Fruit fly (Drosophila melanogaster) whole organism, embryonic: Measurements from ENCODE around the gene Eip75B.

Experiments
- Bdp1 ChIP-seq: fragments of 200-800 bp; sonication (Bioruptor generic); optimal IDR thresholded peaks from 3 replicates; lab custom pipeline; 2016; ENCODE audit warnings: missing biosample characterization, missing genetic modification characterization
- CG12769 ChIP-seq: fragments of 200-800 bp; sonication (Bioruptor generic); optimal IDR thresholded peaks from 2 replicates; lab custom pipeline; 2019; ENCODE audit warnings: missing biosample characterization, mild to moderate bottlenecking, missing genetic modification characterization, moderate library complexity
- CG13424 ChIP-seq: fragments of 200-800 bp; sonication (Bioruptor generic); optimal IDR thresholded peaks from 2 replicates; lab custom pipeline; 2019; ENCODE audit warnings: missing biosample characterization, mild to moderate bottlenecking, missing genetic modification characterization, moderate library complexity
- CG14965 ChIP-seq: fragments of 200-800 bp; sonication (Bioruptor generic); optimal IDR thresholded peaks from 2 replicates; lab custom pipeline; 2016; ENCODE audit warnings: missing biosample characterization, missing genetic modification characterization, borderline replicate concordance
- CG16863 ChIP-seq: fragments of 200-800 bp; sonication (Bioruptor generic); optimal IDR thresholded peaks from 3 replicates; lab custom pipeline; 2016; ENCODE audit warnings: missing biosample characterization, missing genetic modification characterization
- CG2875 ChIP-seq: fragments of 200-800 bp; sonication (Bioruptor generic); optimal IDR thresholded peaks from 2 replicates; lab custom pipeline; 2017; ENCODE audit warnings: missing biosample characterization, mild to moderate bottlenecking, missing genetic modification characterization, missing genetic modification reagents
- CG3407 ChIP-seq: fragments of 200-800 bp; sonication (Bioruptor generic); optimal IDR thresholded peaks from 2 replicates; lab custom pipeline; 2018; ENCODE audit warnings: missing biosample characterization, mild to moderate bottlenecking, missing genetic modification characterization
- CG3726 ChIP-seq: fragments of 200-800 bp; sonication (Bioruptor generic); IDR thresholded peaks from 3 replicates; pipeline ENCODE4, ENCODE4 v1.3.6; 2022; ENCODE audit warnings: missing biosample characterization, missing genetic modification characterization
- CG6689 ChIP-seq: fragments of 200-800 bp; sonication (Bioruptor generic); IDR thresholded peaks from 2 replicates; pipeline ENCODE4 v1.3.6; 2022; ENCODE audit warnings: missing biosample characterization, missing genetic modification characterization
- CG7357 ChIP-seq: fragments of 200-800 bp; sonication (Bioruptor generic); IDR thresholded peaks from 3 replicates; pipeline ENCODE4 v1.3.6; 2022; ENCODE audit warnings: missing biosample characterization, missing genetic modification characterization
- CG7556 ChIP-seq: fragments of 200-800 bp; sonication (Bioruptor generic); optimal IDR thresholded peaks from 2 replicates; lab custom pipeline; 2017; ENCODE audit warnings: missing biosample characterization, mild to moderate bottlenecking, missing genetic modification characterization
- CHES-1-like ChIP-seq: fragments of 200-800 bp; sonication (Bioruptor generic); optimal IDR thresholded peaks from 2 replicates; lab custom pipeline; 2016; ENCODE audit warnings: missing biosample characterization, missing genetic modification characterization
- CTCF ChIP-seq: fragments of 200-800 bp; sonication (Bioruptor generic); optimal IDR thresholded peaks from 2 replicates; lab custom pipeline; 2017; ENCODE audit warnings: missing biosample characterization, mild to moderate bottlenecking, missing genetic modification characterization, moderate library complexity
- Dip3 ChIP-seq: fragments of 200-800 bp; sonication (Bioruptor generic); optimal IDR thresholded peaks from 3 replicates; lab custom pipeline; 2016; ENCODE audit warnings: missing biosample characterization, missing genetic modification characterization
- Dll ChIP-seq: fragments of 200-800 bp; sonication (Bioruptor generic); IDR thresholded peaks from 4 replicates; pipeline ENCODE4 v1.3.6; 2022; ENCODE audit warnings: missing biosample characterization, missing genetic modification characterization; ENCODE audit not compliant: partially characterized antibody
- Doc2 ChIP-seq: fragments of 200-800 bp; sonication (Bioruptor generic); IDR thresholded peaks from 2 replicates; pipeline ENCODE4 v1.3.6; 2022; ENCODE audit warnings: missing biosample characterization, missing genetic modification characterization
- Drgx ChIP-seq: fragments of 200-800 bp; sonication (Bioruptor generic); IDR thresholded peaks from 2 replicates; pipeline ENCODE4 v1.3.6; 2022; ENCODE audit warnings: missing biosample characterization, missing genetic modification characterization
- E2f2 ChIP-seq: fragments of 200-800 bp; sonication (Bioruptor generic); IDR thresholded peaks from 2 replicates; pipeline ENCODE4 v1.3.6; 2022; ENCODE audit warnings: missing biosample characterization, missing genetic modification characterization
- Hsf ChIP-seq: fragments of 200-800 bp; sonication (Bioruptor generic); optimal IDR thresholded peaks from 3 replicates; lab custom pipeline; 2016; ENCODE audit warnings: missing biosample characterization, missing genetic modification characterization
- MESR4 ChIP-seq: fragments of 200-800 bp; sonication (Bioruptor generic); optimal IDR thresholded peaks from 2 replicates; lab custom pipeline; 2018; ENCODE audit warnings: missing biosample characterization, mild to moderate bottlenecking, missing genetic modification characterization, moderate library complexity
- Optix ChIP-seq: fragments of 200-800 bp; sonication (Bioruptor generic); IDR thresholded peaks from 3 replicates; pipeline ENCODE4 v1.3.6; 2022; ENCODE audit warnings: missing biosample characterization, missing genetic modification characterization
- Pdp1 ChIP-seq, 2 experiments: fragments of 200-800 bp; sonication (Bioruptor generic); optimal IDR thresholded peaks; 3 replicates each; lab custom pipeline; 2016; ENCODE audit warnings: missing biosample characterization in 2 of 2, missing genetic modification characterization in 2 of 2, mild to moderate bottlenecking in 1 of 2, moderate library complexity in 1 of 2
- Ptx1 ChIP-seq: fragments of 200-800 bp; sonication (Bioruptor generic); IDR thresholded peaks from 2 replicates; pipeline ENCODE4 v1.3.6; 2022; ENCODE audit warnings: missing biosample characterization, missing genetic modification characterization
- Tbp ChIP-seq: fragments of >200 bp; optimal IDR thresholded peaks from 2 replicates; lab custom pipeline; 2018; ENCODE audit warnings: missing biosample characterization, missing genetic modification characterization
- Trl ChIP-seq, 3 experiments: fragments of >200 bp in 2 of 3; fragments of 200-800 bp in 1 of 3; sonication (Bioruptor generic) in 1 of 3; optimal IDR thresholded peaks; 2 replicates in 1 of 3; 3 replicates in 2 of 3; lab custom pipeline; 2016 to 2017; ENCODE audit warnings: missing biosample characterization in 1 of 3, missing genetic modification characterization in 1 of 3
- Xrp1 ChIP-seq: fragments of 200-800 bp; sonication (Bioruptor generic); IDR thresholded peaks from 2 replicates; pipeline ENCODE4 v1.3.6; 2022; ENCODE audit warnings: missing biosample characterization, missing genetic modification characterization
- bab2 ChIP-seq: fragments of 200-800 bp; sonication (Bioruptor generic); optimal IDR thresholded peaks from 2 replicates; lab custom pipeline; 2016; ENCODE audit warnings: missing biosample characterization, missing genetic modification characterization
- croc ChIP-seq: fragments of 200-800 bp; sonication (Bioruptor generic); conservative IDR thresholded peaks from 3 replicates; pipeline ENCODE4 v1.3.6; 2022; ENCODE audit warnings: missing biosample characterization, missing genetic modification characterization
- fd102C ChIP-seq: fragments of 200-800 bp; sonication (Bioruptor generic); optimal IDR thresholded peaks from 2 replicates; lab custom pipeline; 2018; ENCODE audit warnings: missing biosample characterization, mild to moderate bottlenecking, missing genetic modification characterization, moderate library complexity
- fd3F ChIP-seq: fragments of 200-800 bp; sonication (Bioruptor generic); optimal IDR thresholded peaks from 2 replicates; lab custom pipeline; 2018; ENCODE audit warnings: missing biosample characterization, mild to moderate bottlenecking, missing genetic modification characterization, moderate library complexity
- ftz-f1 ChIP-seq: fragments of 200-800 bp; sonication (Bioruptor generic); optimal IDR thresholded peaks from 2 replicates; lab custom pipeline; 2016; ENCODE audit warnings: missing biosample characterization, missing genetic modification characterization
- lab ChIP-seq: fragments of 200-800 bp; sonication (Bioruptor generic); optimal IDR thresholded peaks from 3 replicates; lab custom pipeline; 2017; ENCODE audit warnings: missing biosample characterization, missing genetic modification characterization, mild to moderate bottlenecking, moderate library complexity, missing genetic modification reagents
- lov ChIP-seq, 2 experiments: fragments of 200-800 bp in 1 of 2; fragments of >200 bp in 1 of 2; sonication (Bioruptor generic) in 1 of 2; IDR thresholded peaks in 1 of 2; optimal IDR thresholded peaks in 1 of 2; 2 replicates in 1 of 2; 3 replicates in 1 of 2; pipeline versions ENCODE4 v1.3.6 to Lab custom; 2017 to 2022; ENCODE audit warnings: missing biosample characterization in 1 of 2, missing genetic modification characterization in 1 of 2
- org-1 ChIP-seq: fragments of 200-800 bp; sonication (Bioruptor generic); optimal IDR thresholded peaks from 2 replicates; lab custom pipeline; 2017; ENCODE audit warnings: missing biosample characterization, missing genetic modification characterization
- pan ChIP-seq, 4 experiments: fragments of >200 bp in 3 of 4; fragments of 200-800 bp in 1 of 4; sonication (Bioruptor generic) in 1 of 4; optimal IDR thresholded peaks in 3 of 4; IDR thresholded peaks in 1 of 4; 2 replicates each; pipeline versions ENCODE4 v1.3.6 to Lab custom; 2017 to 2022; ENCODE audit warnings: missing biosample characterization in 2 of 4, missing genetic modification characterization in 2 of 4, mixed read lengths in 1 of 4
- pb ChIP-seq: fragments of 200-800 bp; sonication (Bioruptor generic); optimal IDR thresholded peaks from 3 replicates; lab custom pipeline; 2016; ENCODE audit warnings: missing biosample characterization, missing genetic modification characterization
- sens ChIP-seq: fragments of 200-800 bp; sonication (Bioruptor generic); peaks from one replicate; lab custom pipeline; 2016; ENCODE audit warnings: missing biosample characterization, missing genetic modification characterization
- so ChIP-seq: fragments of 200-800 bp; sonication (Bioruptor generic); IDR thresholded peaks from 3 replicates; pipeline ENCODE4 v1.3.6; 2022; ENCODE audit warnings: missing biosample characterization, missing genetic modification characterization
- stwl ChIP-seq: fragments of 200-800 bp; sonication (Bioruptor generic); optimal IDR thresholded peaks from 3 replicates; lab custom pipeline; 2018; ENCODE audit warnings: missing biosample characterization, mild to moderate bottlenecking, missing genetic modification characterization, moderate library complexity
- tap ChIP-seq: fragments of 200-800 bp; optimal IDR thresholded peaks from 3 replicates; lab custom pipeline; 2019; ENCODE audit warnings: missing biosample characterization, mild to moderate bottlenecking, missing genetic modification characterization, moderate library complexity
- tna ChIP-seq: fragments of 200-800 bp; sonication (Bioruptor generic); IDR thresholded peaks from 2 replicates; pipeline ENCODE4 v1.3.6; 2022; ENCODE audit warnings: missing biosample characterization, missing genetic modification characterization; ENCODE audit not compliant: partially characterized antibody
- z ChIP-seq: fragments of 200-800 bp; sonication (Bioruptor generic); IDR thresholded peaks from 3 replicates; pipeline ENCODE4 v1.3.6; 2022; ENCODE audit warnings: missing biosample characterization, missing genetic modification characterization
- zen2 ChIP-seq: fragments of 200-800 bp; sonication (Bioruptor generic); IDR thresholded peaks from 3 replicates; pipeline ENCODE4 v1.3.6; 2022; ENCODE audit warnings: missing biosample characterization, missing genetic modification characterization; ENCODE audit not compliant: partially characterized antibody

The Eip75B gene

DNA sequence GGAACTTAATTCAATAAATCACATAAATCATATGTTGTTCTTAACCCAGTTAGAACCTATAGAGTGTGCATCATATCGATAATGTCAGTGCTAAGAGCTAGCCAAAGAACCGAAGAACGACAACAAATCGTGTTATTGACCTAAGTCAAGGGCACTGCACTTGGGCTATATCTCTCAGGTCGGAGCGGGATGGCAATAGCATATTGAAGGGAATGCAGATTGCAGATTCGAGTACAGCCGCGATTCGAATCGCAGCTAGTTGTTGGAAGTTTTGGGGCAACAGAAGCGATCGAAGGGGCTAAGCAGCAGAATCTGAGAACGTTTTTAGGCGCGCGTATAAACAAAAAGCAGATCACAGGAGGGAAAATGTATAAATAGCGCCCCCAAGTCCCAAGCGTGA is 27.5 kb downstream of the Eip75B start:
- no peak for TF ChIP-seq Bdp1 (GFP tag; lab: Kevin White, UChicago)
- TF ChIP-seq Xrp1 (GFP tag; lab: Robert Waterston, UW), result no peak
- no peak for TF ChIP-seq Dip3 (GFP tag; lab: Kevin White, UChicago)
- TF ChIP-seq Tbp, result no peak
- no peak for TF ChIP-seq CTCF (GFP tag; lab: Kevin White, UChicago)
- TF ChIP-seq Ptx1 (GFP tag; lab: Robert Waterston, UW), result no peak
- TF ChIP-seq org-1, result no peak
- no peak for TF ChIP-seq lov (optimal IDR thresholded peaks at IDR 0.05; lab: Kevin White, UChicago)
- no peak for TF ChIP-seq lov (GFP tag; IDR thresholded peaks at IDR 0.05; lab: Robert Waterston, UW)
- TF ChIP-seq MESR4 (GFP tag; lab: Kevin White, UChicago), result no peak
- TF ChIP-seq so (GFP tag; lab: Robert Waterston, UW), result no peak
- TF ChIP-seq fd102C (GFP tag; lab: Kevin White, UChicago), result no peak
- no peak for TF ChIP-seq croc (GFP tag; lab: Robert Waterston, UW)
- TF ChIP-seq Hsf (GFP tag; lab: Kevin White, UChicago), result no peak
- TF ChIP-seq fd3F (GFP tag; lab: Kevin White, UChicago), result no peak
- no peak for TF ChIP-seq tap (tag; lab: Kevin White, UChicago)
- TF ChIP-seq CG3726 (GFP tag; lab: Robert Waterston, UW), result no peak
- no peak for TF ChIP-seq CG7357
- no peak for TF ChIP-seq Pdp1 (GFP tag; optimal IDR thresholded peaks at IDR 0.05; lab: Kevin White, UChicago)
- TF ChIP-seq, all 482 proteins: peak for 0

- no peak for TF ChIP-seq org-1
- peak; percentile 4 for TF ChIP-seq stwl (tag; lab: Kevin White, UChicago)
- TF ChIP-seq ftz-f1 (GFP tag; lab: Kevin White, UChicago), result peak; percentile 36
- TF ChIP-seq z (GFP tag; lab: Robert Waterston, UW), result peak; percentile 72; the same call in 1 of the 3 replicates
- TF ChIP-seq zen2 (GFP tag; lab: Robert Waterston, UW), result no peak
Measured at dm6 chr3L:18034498-18034897, 30.0 kb downstream of the Eip75B start.

dm6 chr3L:18032478-18033343 is 31.8 kb downstream of the Eip75B start:
- peak; percentile 72 for TF ChIP-seq CG14965 (GFP tag; lab: Kevin White, UChicago)
- peak; percentile 68 for TF ChIP-seq sens (GFP tag; lab: Kevin White, UChicago)
- no peak for TF ChIP-seq CG2875 (GFP tag; lab: Kevin White, UChicago)
- peak; percentile 89 for TF ChIP-seq CTCF (GFP tag; lab: Kevin White, UChicago)
- TF ChIP-seq CG13424, result no peak
- no peak for TF ChIP-seq CHES-1-like (GFP tag; lab: Kevin White, UChicago)
- peak; percentile 4 for TF ChIP-seq stwl (tag; lab: Kevin White, UChicago)
- TF ChIP-seq CG6689 (GFP tag; lab: Robert Waterston, UW), result no peak
- peak in 1 of 2 experiments; percentile 24 for TF ChIP-seq Trl (optimal IDR thresholded peaks at IDR 0.05; lab: Kevin White, UChicago)
- no peak for TF ChIP-seq Trl (GFP tag; optimal IDR thresholded peaks at IDR 0.05; lab: Kevin White, UChicago)
- TF ChIP-seq CG16863, result no peak

DNA sequence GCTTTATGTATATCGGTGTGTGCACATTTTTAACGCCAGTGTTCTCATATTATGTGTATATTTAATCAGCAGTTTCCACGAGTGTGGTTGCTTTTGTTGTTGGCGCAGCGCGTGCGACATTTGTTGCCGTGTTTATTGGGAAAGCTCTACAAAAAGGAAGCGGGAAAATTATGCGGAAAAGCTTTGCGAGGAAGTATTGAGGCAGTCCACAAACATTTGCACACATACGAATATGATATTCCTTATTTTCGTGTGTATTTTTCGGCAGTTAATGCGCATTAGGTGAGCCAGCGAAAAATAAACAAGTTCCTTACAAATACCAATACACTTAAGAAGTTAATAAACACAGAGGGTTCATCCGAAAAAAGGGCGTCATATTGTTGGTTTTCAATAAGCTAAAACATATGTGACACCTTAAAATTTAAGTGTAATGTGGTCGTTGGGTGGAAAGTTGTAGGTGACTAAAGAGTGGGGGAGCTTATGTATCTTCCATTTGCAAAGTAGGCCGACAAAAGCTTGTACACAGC is 34.1 kb downstream of the Eip75B start:
- 0 out of 3 replicates have a peak, but pooled peaks have one; percentile 18 for TF ChIP-seq Optix (GFP tag; lab: Robert Waterston, UW)
- TF ChIP-seq CG3407, result no peak
- TF ChIP-seq CG7556 (GFP tag; lab: Kevin White, UChicago), result no peak
- TF ChIP-seq sens (GFP tag; lab: Kevin White, UChicago), result peak; percentile 5
- TF ChIP-seq Doc2 (GFP tag; lab: Robert Waterston, UW), result no peak
- TF ChIP-seq lab (GFP tag; lab: Kevin White, UChicago), result peak; percentile 27
- TF ChIP-seq pan (optimal IDR thresholded peaks at IDR 0.05; lab: Kevin White, UChicago), result no peak
- TF ChIP-seq pan (GFP tag; optimal IDR thresholded peaks at IDR 0.05 in 1 of 2, IDR thresholded peaks at IDR 0.05 in 1 of 2), result no peak
- no peak for TF ChIP-seq Dll (GFP tag; lab: Robert Waterston, UW)
- TF ChIP-seq CG12769, result peak; percentile 34
- TF ChIP-seq E2f2 (GFP tag; lab: Robert Waterston, UW), result no peak
- TF ChIP-seq bab2 (GFP tag; lab: Kevin White, UChicago), result peak; percentile 13
- TF ChIP-seq tna (GFP tag; lab: Robert Waterston, UW), result no peak
- TF ChIP-seq Drgx (GFP tag; lab: Robert Waterston, UW), result no peak
- no peak for TF ChIP-seq pb (GFP tag; lab: Kevin White, UChicago)
- TF ChIP-seq z (GFP tag; lab: Robert Waterston, UW), result no peak
